Fruit fly (Drosophila melanogaster) whole organism, pupa: ENCODE measurements around the gene Vajk2.

ENCODE experiments used
- CG10348 ChIP-seq: fragments of 200-800 bp; sonication (Bioruptor generic); IDR thresholded peaks from 2 replicates; pipeline ENCODE4 v1.3.6; 2022; ENCODE audit warnings: missing biosample characterization, missing genetic modification characterization
- CG12605 ChIP-seq: fragments of 200-800 bp; sonication (Bioruptor generic); IDR thresholded peaks from 2 replicates; pipeline ENCODE4 v1.3.6; 2022; ENCODE audit warnings: missing biosample characterization, missing genetic modification characterization
- CG13204 ChIP-seq: fragments of 200-800 bp; sonication (Bioruptor generic); optimal IDR thresholded peaks from 2 replicates; lab custom pipeline; 2018; ENCODE audit warnings: missing biosample characterization, mild to moderate bottlenecking, missing genetic modification characterization, moderate library complexity
- CG14655 ChIP-seq: fragments of 200-800 bp; sonication (Bioruptor generic); optimal IDR thresholded peaks from 3 replicates; lab custom pipeline; 2017; ENCODE audit warnings: mild to moderate bottlenecking, missing biosample characterization, missing genetic modification reagents, missing genetic modification characterization
- CG15710 ChIP-seq: fragments of 200-800 bp; sonication (Bioruptor generic); optimal IDR thresholded peaks from 2 replicates; lab custom pipeline; 2018; ENCODE audit warnings: missing biosample characterization, mild to moderate bottlenecking, missing genetic modification characterization, moderate library complexity
- CG17806 ChIP-seq: fragments of 200-800 bp; sonication (Bioruptor generic); optimal IDR thresholded peaks from 2 replicates; lab custom pipeline; 2018; ENCODE audit warnings: missing biosample characterization, mild to moderate bottlenecking, missing genetic modification characterization, moderate library complexity
- CG32121 ChIP-seq: fragments of 200-800 bp; sonication (Bioruptor generic); IDR thresholded peaks from 2 replicates; pipeline ENCODE4 v1.3.6; 2022; ENCODE audit warnings: missing biosample characterization, missing genetic modification characterization
- CG34367 ChIP-seq: fragments of 200-800 bp; sonication (Bioruptor generic); optimal IDR thresholded peaks from 2 replicates; lab custom pipeline; 2018; ENCODE audit warnings: missing biosample characterization, mild to moderate bottlenecking, missing genetic modification characterization
- CG4496 ChIP-seq: fragments of 200-800 bp; sonication (Bioruptor generic); IDR thresholded peaks from 3 replicates; pipeline ENCODE4 v1.3.6; 2022; ENCODE audit warnings: missing biosample characterization, missing genetic modification characterization
- CG8159 ChIP-seq: fragments of 200-800 bp; sonication (Bioruptor generic); optimal IDR thresholded peaks from 3 replicates; lab custom pipeline; 2018; ENCODE audit warnings: missing biosample characterization, mild to moderate bottlenecking, missing genetic modification characterization, moderate library complexity
- CG8301 ChIP-seq: fragments of 200-800 bp; sonication (Bioruptor generic); optimal IDR thresholded peaks from 2 replicates; lab custom pipeline; 2018; ENCODE audit warnings: missing biosample characterization, mild to moderate bottlenecking, missing genetic modification characterization
- CG9948 ChIP-seq: fragments of 200-800 bp; sonication (Bioruptor generic); optimal IDR thresholded peaks from 2 replicates; lab custom pipeline; 2018; ENCODE audit warnings: missing biosample characterization, mild to moderate bottlenecking, missing genetic modification characterization, moderate library complexity
- D1 ChIP-seq: fragments of 200-800 bp; sonication (Bioruptor generic); optimal IDR thresholded peaks from 2 replicates; lab custom pipeline; 2018; ENCODE audit warnings: missing biosample characterization, mild to moderate bottlenecking, missing genetic modification characterization, moderate library complexity
- EcR ChIP-seq: fragments of 200-800 bp; sonication (Bioruptor generic); optimal IDR thresholded peaks from 3 replicates; lab custom pipeline; 2019; ENCODE audit warnings: missing biosample characterization, missing genetic modification characterization, mild to moderate bottlenecking, moderate library complexity, missing genetic modification reagents
- Ets98B ChIP-seq: fragments of 200-800 bp; sonication (Bioruptor generic); IDR thresholded peaks from 2 replicates; pipeline ENCODE4 v1.3.6; 2022; ENCODE audit warnings: missing biosample characterization, missing genetic modification characterization
- Pif1A ChIP-seq: fragments of 200-800 bp; sonication (Bioruptor generic); optimal IDR thresholded peaks from 3 replicates; lab custom pipeline; 2016; ENCODE audit warnings: missing biosample characterization, missing genetic modification characterization
- Pif1B ChIP-seq: fragments of 200-800 bp; sonication (Bioruptor generic); optimal IDR thresholded peaks from 3 replicates; lab custom pipeline; 2016; ENCODE audit warnings: missing biosample characterization, missing genetic modification characterization
- Snoo ChIP-seq: fragments of 200-800 bp; sonication (Bioruptor generic); optimal IDR thresholded peaks from 3 replicates; lab custom pipeline; 2017; ENCODE audit warnings: missing biosample characterization, mild to moderate bottlenecking, missing genetic modification characterization, inconsistent platforms
- fd96Ca ChIP-seq: fragments of 200-800 bp; sonication (Bioruptor generic); IDR thresholded peaks from 3 replicates; pipeline ENCODE4 v1.3.6; 2022; ENCODE audit warnings: missing biosample characterization, missing genetic modification characterization
- gl ChIP-seq: fragments of 200-800 bp; sonication (Bioruptor generic); optimal IDR thresholded peaks from 2 replicates; lab custom pipeline; 2018; ENCODE audit warnings: missing biosample characterization, mild to moderate bottlenecking, missing genetic modification characterization
- rn ChIP-seq: fragments of 200-800 bp; sonication (Bioruptor generic); IDR thresholded peaks from 2 replicates; pipeline ENCODE4 v1.3.6; 2022; ENCODE audit warnings: missing biosample characterization, missing genetic modification characterization

The Vajk2 gene

DNA sequence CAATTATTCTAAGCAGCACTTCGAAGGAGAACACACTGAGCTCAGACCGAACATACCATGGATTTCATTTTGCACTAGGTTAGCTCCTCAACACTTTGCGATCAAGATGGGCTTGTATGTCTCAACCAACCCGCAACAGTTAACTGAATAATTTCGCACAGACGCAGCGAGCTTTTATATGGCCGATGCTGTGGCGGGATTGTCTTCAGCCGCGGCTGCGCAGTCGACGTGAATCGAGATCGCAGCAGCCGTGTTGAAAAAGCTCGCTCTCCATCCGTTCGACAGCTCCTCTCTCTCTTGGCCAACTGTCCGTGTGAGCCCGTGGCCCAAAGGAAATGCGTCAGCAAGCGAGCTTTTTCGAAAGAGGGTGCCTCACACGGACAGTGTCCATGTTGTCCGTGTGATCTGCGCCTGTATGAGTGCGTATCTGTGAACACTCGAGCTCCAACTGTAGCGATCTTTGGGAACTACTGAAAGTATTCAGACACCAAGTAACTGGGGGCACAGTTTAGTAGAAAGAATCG, at the start of gene Vajk2:
TSS of gene Vajk2 (minus strand) at position 151 of the 524 bp plus-strand sequence.
- TF ChIP-seq Ets98B (GFP tag; lab: Robert Waterston, UW) = peak; percentile 6; the same call in 1 of the 2 replicates
- peak; percentile 84 for TF ChIP-seq CG4496 (GFP tag; lab: Robert Waterston, UW)
- TF ChIP-seq CG13204 (GFP tag; lab: Kevin White, UChicago) = no peak

DNA sequence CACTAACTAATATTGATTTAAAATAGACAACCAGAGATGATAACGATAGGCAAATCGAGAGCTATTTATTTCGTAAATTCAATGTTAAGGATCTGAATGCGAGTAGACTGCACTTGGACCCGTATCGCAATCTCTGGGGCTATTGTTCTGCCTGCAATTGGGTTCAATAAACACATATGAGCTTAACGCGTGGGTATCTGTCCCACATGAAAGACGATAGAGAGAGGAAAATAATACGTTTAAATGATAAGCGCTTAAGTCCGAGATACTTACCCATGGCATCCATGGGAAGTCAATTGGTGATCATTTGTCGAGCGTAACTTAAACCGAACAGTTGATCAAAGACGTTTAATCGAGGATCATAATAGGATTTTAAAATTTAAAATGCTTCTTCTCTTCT, 45.3 kb upstream of the Vajk2 start, which contains the start of gene NimC2:
TSS of gene NimC2 (plus strand) at position 301 of the 400 bp plus-strand sequence.
- TF ChIP-seq CG4496 (GFP tag; lab: Robert Waterston, UW) (no peak), CG9948 (no peak), Pif1B (GFP tag; lab: Kevin White, UChicago) (no peak), CG34367 (tag; lab: Kevin White, UChicago) (no peak), CG8159 (tag; lab: Kevin White, UChicago) (no peak), Ets98B (GFP tag; lab: Robert Waterston, UW) (no peak), CG8301 (no peak), fd96Ca (GFP tag; lab: Robert Waterston, UW) (no peak)

- TF ChIP-seq fd96Ca (GFP tag; lab: Robert Waterston, UW) (no peak), CG32121 (GFP tag; lab: Robert Waterston, UW) (no peak), CG15710 (tag; lab: Kevin White, UChicago) (no peak), Pif1A (GFP tag; lab: Kevin White, UChicago) (no peak), rn (GFP tag; lab: Robert Waterston, UW) (no peak), D1 (tag; lab: Kevin White, UChicago) (no peak), CG13204 (GFP tag; lab: Kevin White, UChicago) (no peak)
- TF ChIP-seq, all 21 proteins: peak for 0
Measured at dm6 chr2L:13977073-13977472, 42.6 kb upstream of the Vajk2 start, which contains the start of gene Cyp28a5. TSS of gene Cyp28a5 (plus strand) at chr2L:13977302.

dm6 chr2L:13976669-13977068, 42.2 kb upstream of the Vajk2 start, which contains the start of gene NimC1:
TSS of gene NimC1 (minus strand) at chr2L:13976769.
- no peak for TF ChIP-seq CG12605 (GFP tag; lab: Robert Waterston, UW)
- no peak for TF ChIP-seq CG9948
- TF ChIP-seq CG14655 (GFP tag; lab: Kevin White, UChicago) = no peak
- no peak for TF ChIP-seq Snoo
- no peak for TF ChIP-seq CG34367 (tag; lab: Kevin White, UChicago)
- TF ChIP-seq CG17806 (tag; lab: Kevin White, UChicago) = no peak
- no peak for TF ChIP-seq CG4496 (GFP tag; lab: Robert Waterston, UW)
- TF ChIP-seq CG32121 (GFP tag; lab: Robert Waterston, UW) = no peak
- no peak for TF ChIP-seq CG8301
- TF ChIP-seq D1 (tag; lab: Kevin White, UChicago) = no peak
- TF ChIP-seq Ets98B (GFP tag; lab: Robert Waterston, UW) = no peak

dm6 chr2L:13972847-13973246, 38.4 kb upstream of the Vajk2 start, which contains the start of gene He:
TSS of gene He (minus strand) at chr2L:13972947.
- TF ChIP-seq CG32121 (GFP tag; lab: Robert Waterston, UW) = no peak
- no peak for TF ChIP-seq D1 (tag; lab: Kevin White, UChicago)
- no peak for TF ChIP-seq CG10348
- no peak for TF ChIP-seq Snoo
- no peak for TF ChIP-seq CG4496 (GFP tag; lab: Robert Waterston, UW)
- TF ChIP-seq CG15710 (tag; lab: Kevin White, UChicago) = no peak
- TF ChIP-seq rn (GFP tag; lab: Robert Waterston, UW) = no peak
- TF ChIP-seq Pif1A (GFP tag; lab: Kevin White, UChicago) = no peak
- TF ChIP-seq Ets98B (GFP tag; lab: Robert Waterston, UW) = no peak

- TF ChIP-seq CG4496 (GFP tag; lab: Robert Waterston, UW) (no peak), CG8301 (no peak), CG14655 (GFP tag; lab: Kevin White, UChicago) (no peak), Ets98B (GFP tag; lab: Robert Waterston, UW) (no peak)
- TF ChIP-seq, all 21 proteins: peak for 0
Measured at dm6 chr2L:13969876-13970275, 35.4 kb upstream of the Vajk2 start, which contains the start of the genes NimB4 and NimB5. TSS of gene NimB4 (minus strand) at chr2L:13969976. TSS of gene NimB5 (plus strand) at chr2L:13970177.

- TF ChIP-seq CG9948 (no peak), CG8159 (tag; lab: Kevin White, UChicago) (no peak), CG12605 (GFP tag; lab: Robert Waterston, UW) (no peak)
- TF ChIP-seq, all 21 proteins: peak for 0
Measured at dm6 chr2L:13967846-13968350, 33.4 kb upstream of the Vajk2 start, which contains the start of gene NimB3. TSS of gene NimB3 (minus strand) at chr2L:13967985.

- TF ChIP-seq Ets98B (GFP tag; lab: Robert Waterston, UW) = no peak
- no peak for TF ChIP-seq fd96Ca (GFP tag; lab: Robert Waterston, UW)
- no peak for TF ChIP-seq gl (tag; lab: Kevin White, UChicago)
- no peak for TF ChIP-seq CG10348
- TF ChIP-seq EcR = no peak
- TF ChIP-seq CG12605 (GFP tag; lab: Robert Waterston, UW) = no peak
- no peak for TF ChIP-seq CG4496 (GFP tag; lab: Robert Waterston, UW)
- no peak for TF ChIP-seq D1 (tag; lab: Kevin White, UChicago)
- TF ChIP-seq CG15710 (tag; lab: Kevin White, UChicago) = no peak
- TF ChIP-seq CG8301 = no peak
- no peak for TF ChIP-seq CG32121 (GFP tag; lab: Robert Waterston, UW)
- TF ChIP-seq rn (GFP tag; lab: Robert Waterston, UW) = no peak
- TF ChIP-seq CG13204 (GFP tag; lab: Kevin White, UChicago) = no peak
- no peak for TF ChIP-seq Pif1A (GFP tag; lab: Kevin White, UChicago)
- no peak for TF ChIP-seq CG14655 (GFP tag; lab: Kevin White, UChicago)
- TF ChIP-seq CG9948 = no peak
- no peak for TF ChIP-seq Pif1B (GFP tag; lab: Kevin White, UChicago)
- TF ChIP-seq CG34367 (tag; lab: Kevin White, UChicago) = no peak
Measured at dm6 chr2L:13966732-13967316, 32.3 kb upstream of the Vajk2 start, which contains the start of gene NimB2. TSS of gene NimB2 (minus strand) at chr2L:13967018.
